Fruit fly (Drosophila melanogaster) whole organism, prepupa: ENCODE results near the gene fru.

Experiments
- CG10669 ChIP-seq: fragments of 200-800 bp; sonication (Bioruptor generic); optimal IDR thresholded peaks from 3 replicates; lab custom pipeline; 2018; ENCODE audit warnings: missing biosample characterization, mild to moderate bottlenecking, missing genetic modification characterization, moderate library complexity
- CG16779 ChIP-seq: fragments of 200-800 bp; sonication (Bioruptor generic); optimal IDR thresholded peaks from 3 replicates; lab custom pipeline; 2017; ENCODE audit warnings: missing biosample characterization, mild to moderate bottlenecking, missing genetic modification characterization
- CG3919 ChIP-seq: fragments of 200-800 bp; sonication (Bioruptor generic); optimal IDR thresholded peaks from 3 replicates; lab custom pipeline; 2016; ENCODE audit warnings: missing biosample characterization, missing genetic modification characterization
- CG6854 ChIP-seq: fragments of 200-800 bp; sonication (Bioruptor generic); optimal IDR thresholded peaks from 2 replicates; lab custom pipeline; 2017; ENCODE audit warnings: missing biosample characterization, mild to moderate bottlenecking, missing genetic modification characterization
- CG8319 ChIP-seq: fragments of 200-800 bp; sonication (Bioruptor generic); optimal IDR thresholded peaks from 3 replicates; lab custom pipeline; 2016; ENCODE audit warnings: missing biosample characterization, missing genetic modification characterization
- Eip78C ChIP-seq: fragments of 200-800 bp; sonication (Bioruptor generic); peaks from one replicate; lab custom pipeline; 2016; ENCODE audit warnings: missing biosample characterization, missing genetic modification characterization
- Smox ChIP-seq: fragments of 200-800 bp; sonication (Bioruptor generic); optimal IDR thresholded peaks from 3 replicates; lab custom pipeline; 2016; ENCODE audit warnings: missing biosample characterization, missing genetic modification characterization
- svp ChIP-seq: fragments of 200-800 bp; sonication (Bioruptor generic); peaks from one replicate; lab custom pipeline; 2016; ENCODE audit warnings: missing biosample characterization, missing genetic modification characterization

DNA sequence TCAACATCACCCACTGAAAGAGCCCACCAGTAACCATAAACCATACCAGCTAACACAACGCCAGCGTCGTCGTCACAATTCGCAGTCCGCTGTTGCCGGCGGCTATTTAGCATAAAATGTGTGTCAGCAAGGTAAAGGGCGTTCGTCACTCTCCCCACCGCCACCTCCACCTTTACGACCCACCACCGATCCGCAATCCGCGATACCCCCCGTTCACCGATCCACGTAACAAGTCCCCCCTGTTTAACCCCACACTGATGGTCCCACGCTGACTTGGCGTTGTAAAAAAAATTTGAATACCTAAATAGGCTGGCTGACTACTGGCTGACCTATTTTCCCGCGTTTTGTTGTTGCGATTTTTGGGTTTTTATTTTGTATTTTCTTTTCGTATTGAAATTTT, 76.8 kb downstream of the fru start:
- no peak for TF ChIP-seq Eip78C (GFP tag; lab: Kevin White, UChicago)
- no peak for TF ChIP-seq CG3919 (GFP tag; lab: Kevin White, UChicago)
- no peak for TF ChIP-seq CG8319
- TF ChIP-seq CG16779 (tag; lab: Kevin White, UChicago), result no peak
- no peak for TF ChIP-seq svp (GFP tag; lab: Kevin White, UChicago)
- TF ChIP-seq CG10669, result no peak
- TF ChIP-seq Smox (GFP tag; lab: Kevin White, UChicago), result no peak
- no peak for TF ChIP-seq CG6854 (GFP tag; lab: Kevin White, UChicago)
